Worm (Caenorhabditis elegans): Measurements from ENCODE around the gene srx-59.

- TF ChIP-seq unc-62 (GFP tag; optimal IDR thresholded peaks at IDR 0.05) (no peak), nhr-6 (tag; optimal IDR thresholded peaks at IDR 0.05) (no peak), snpc-4 (tag; optimal IDR thresholded peaks at IDR 0.05) (no peak), lin-13 (GFP tag; optimal IDR thresholded peaks at IDR 0.05) (no peak), skn-1 (tag; optimal IDR thresholded peaks at IDR 0.05) (no peak), aly-2 (tag; optimal IDR thresholded peaks at IDR 0.05) (no peak), lsy-2 (tag; optimal IDR thresholded peaks at IDR 0.05) (no peak), nhr-25 (tag; optimal IDR thresholded peaks at IDR 0.05) (no peak), ZK546.5 (tag; optimal IDR thresholded peaks at IDR 0.05) (no peak), ztf-4 (tag; optimal IDR thresholded peaks at IDR 0.05) (no peak), nhr-77 (tag; optimal IDR thresholded peaks at IDR 0.05) (no peak), ceh-82 (tag; optimal IDR thresholded peaks at IDR 0.05) (no peak), nhr-129 (tag; optimal IDR thresholded peaks at IDR 0.05) (peak; percentile 7), sma-9 (GFP tag; optimal IDR thresholded peaks at IDR 0.05) (peak; percentile 36), sma-9 (tag; optimal IDR thresholded peaks at IDR 0.05) (no peak)
Measured at ce11 chrV:6930284-6930683, 41.4 kb upstream of the srx-59 start.

Data from whole organism, L2 larva.